Worm (Caenorhabditis elegans) whole organism, midembryonic: Measurements from ENCODE around the gene spt-5.

Source experiments
- T22C8.4 ChIP-seq: fragments of 200-800 bp; sonication (Bioruptor generic); IDR thresholded peaks from 2 replicates; pipeline ENCODE4 v1.3.6; 2022; ENCODE audit warnings: missing genetic modification characterization, missing compliant biosample characterization
- cog-1 ChIP-seq: sonication (generic microtip); optimal IDR thresholded peaks from 2 replicates; lab custom pipeline; 2016; ENCODE audit warnings: missing genetic modification characterization, missing compliant biosample characterization
- flt-1 ChIP-seq: fragments of 200-800 bp; sonication (Bioruptor generic); IDR thresholded peaks from 2 replicates; pipeline ENCODE4 v1.3.6; 2022; ENCODE audit warnings: missing genetic modification characterization, missing compliant biosample characterization
- klf-2 ChIP-seq: fragments of 200-800 bp; sonication (Bioruptor generic); conservative IDR thresholded peaks from 2 replicates; pipeline ENCODE4 v1.3.6; 2022; ENCODE audit warnings: missing genetic modification reagents, missing genetic modification characterization, missing compliant biosample characterization
- med-1 ChIP-seq: sonication (generic microtip); optimal IDR thresholded peaks from 2 replicates; lab custom pipeline; 2017; ENCODE audit warnings: missing genetic modification characterization, mild to moderate bottlenecking, missing compliant biosample characterization, antibody characterized with exemption, missing genetic modification reagents; ENCODE audit not compliant: insufficient read depth
- ref-1 ChIP-seq: fragments of 200-800 bp; sonication (Bioruptor generic); conservative IDR thresholded peaks from 2 replicates; pipeline ENCODE4 v1.3.6; 2022; ENCODE audit warnings: missing genetic modification reagents, missing genetic modification characterization, missing compliant biosample characterization
- tab-1 ChIP-seq: fragments of 200-800 bp; sonication (Bioruptor generic); IDR thresholded peaks from 2 replicates; pipeline ENCODE4 v1.3.6; 2022; ENCODE audit warnings: missing genetic modification characterization, missing compliant biosample characterization
- ztf-23 ChIP-seq: fragments of 200-800 bp; sonication (Bioruptor generic); IDR thresholded peaks from 2 replicates; pipeline ENCODE4 v1.3.6; 2022; ENCODE audit warnings: missing genetic modification reagents, missing genetic modification characterization, missing compliant biosample characterization
- ztf-29 ChIP-seq: fragments of 200-800 bp; sonication (Bioruptor generic); IDR thresholded peaks from 2 replicates; pipeline ENCODE4 v1.3.6; 2022; ENCODE audit warnings: missing genetic modification reagents, missing genetic modification characterization, missing compliant biosample characterization

The spt-5 gene

ce11 chrIV:12085120-12085519, 33.8 kb downstream of the spt-5 start, which contains the start of gene rbm-34:
Gene rbm-34, plus strand, starts transcription at chrIV:12085420.
- TF ChIP-seq ztf-29 (GFP tag; lab: Robert Waterston, UW) (no peak), klf-2 (GFP tag; lab: Robert Waterston, UW) (no peak), med-1 (no peak), flt-1 (GFP tag; lab: Robert Waterston, UW) (no peak), ref-1 (GFP tag; lab: Robert Waterston, UW) (no peak), T22C8.4 (GFP tag; lab: Robert Waterston, UW) (no peak), cog-1 (tag; lab: Kevin White, UChicago) (no peak), tab-1 (GFP tag; lab: Robert Waterston, UW) (no peak), ztf-23 (GFP tag; lab: Robert Waterston, UW) (no peak)

DNA sequence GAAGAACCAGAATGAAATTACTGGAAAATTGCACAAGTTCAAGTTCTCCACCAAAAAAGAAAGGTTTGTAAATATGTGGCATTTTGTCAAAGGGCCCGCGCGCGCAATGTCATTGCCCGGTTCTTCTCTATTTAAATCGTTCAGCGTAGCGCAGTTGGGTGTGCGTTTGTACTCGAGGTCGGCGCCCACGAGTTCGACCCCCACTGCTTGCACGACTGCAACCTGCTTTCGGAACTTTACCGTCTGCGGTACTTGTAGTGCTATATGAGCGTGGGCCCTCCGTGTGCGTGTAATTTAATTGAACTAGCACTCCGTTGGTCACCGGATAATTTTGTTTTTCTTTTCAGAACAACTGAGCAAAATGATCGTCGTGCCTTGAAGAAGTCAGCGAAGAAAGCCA, 35.2 kb downstream of the spt-5 start:
- TF ChIP-seq flt-1 (GFP tag; lab: Robert Waterston, UW) (peak; percentile 78), ztf-29 (GFP tag; lab: Robert Waterston, UW) (peak; percentile 67), klf-2 (GFP tag; lab: Robert Waterston, UW) (peak; percentile 15; the same call in 1 of the 2 replicates), ztf-23 (GFP tag; lab: Robert Waterston, UW) (peak; percentile 77), med-1 (peak; percentile 50), tab-1 (GFP tag; lab: Robert Waterston, UW) (peak; percentile 84), ref-1 (GFP tag; lab: Robert Waterston, UW) (peak; percentile 56; the same call in 1 of the 2 replicates), T22C8.4 (GFP tag; lab: Robert Waterston, UW) (peak; percentile 57; the same call in 1 of the 2 replicates), cog-1 (tag; lab: Kevin White, UChicago) (peak; percentile 37)

DNA sequence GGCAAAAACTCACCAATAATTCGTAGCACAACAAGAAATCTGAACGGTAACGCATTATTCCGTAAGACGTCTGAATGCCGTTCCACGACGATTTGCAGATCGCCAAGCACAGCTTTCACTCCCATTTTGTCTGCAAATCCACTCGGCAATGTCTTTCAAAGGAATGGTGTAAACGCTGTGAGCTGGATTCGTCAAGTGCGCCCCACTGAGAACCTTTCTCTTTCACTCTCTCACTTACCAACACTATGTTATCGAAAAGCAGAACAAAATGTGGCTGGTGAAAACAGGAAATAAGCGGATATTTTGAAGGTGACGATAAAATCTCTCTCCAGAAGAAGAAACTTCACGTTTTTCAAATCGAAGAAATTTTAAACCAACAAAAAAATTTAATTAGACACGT, 37.6 kb downstream of the spt-5 start:
- TF ChIP-seq med-1 (no peak), ref-1 (GFP tag; lab: Robert Waterston, UW) (no peak), flt-1 (GFP tag; lab: Robert Waterston, UW) (no peak), T22C8.4 (GFP tag; lab: Robert Waterston, UW) (no peak), ztf-29 (GFP tag; lab: Robert Waterston, UW) (no peak), ztf-23 (GFP tag; lab: Robert Waterston, UW) (no peak)

DNA sequence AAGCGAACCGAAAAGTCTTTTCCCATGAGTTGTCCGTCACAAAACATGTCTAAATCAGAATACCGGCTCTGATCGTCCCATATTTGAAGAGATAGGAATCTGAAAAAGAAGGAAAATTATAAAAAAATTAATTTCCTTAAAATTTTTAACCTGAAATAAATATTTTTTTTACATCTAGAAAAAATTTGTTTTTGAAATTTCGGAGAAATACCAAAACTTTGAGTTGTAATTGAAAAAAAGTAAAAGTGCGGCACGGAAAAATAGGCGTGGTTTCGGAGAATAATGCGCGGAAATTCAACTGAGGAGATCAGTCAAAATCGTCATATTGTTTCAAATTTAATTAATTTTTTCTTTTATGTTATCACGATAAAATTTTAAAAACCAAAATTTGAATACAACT, 38.3 kb downstream of the spt-5 start, which contains the start of gene F11A10.6:
Gene F11A10.6 (minus strand): TSS at position 101 of the 400 bp plus-strand sequence.
- no peak for TF ChIP-seq ztf-23 (GFP tag; lab: Robert Waterston, UW)
- TF ChIP-seq cog-1 (tag; lab: Kevin White, UChicago) = no peak
- TF ChIP-seq flt-1 (GFP tag; lab: Robert Waterston, UW) = no peak
- TF ChIP-seq ref-1 (GFP tag; lab: Robert Waterston, UW) = no peak
- no peak for TF ChIP-seq ztf-29 (GFP tag; lab: Robert Waterston, UW)
- TF ChIP-seq med-1 = no peak
- no peak for TF ChIP-seq klf-2 (GFP tag; lab: Robert Waterston, UW)
- no peak for TF ChIP-seq tab-1 (GFP tag; lab: Robert Waterston, UW)

- TF ChIP-seq ztf-29 (GFP tag; lab: Robert Waterston, UW) (no peak), tab-1 (GFP tag; lab: Robert Waterston, UW) (no peak), ref-1 (GFP tag; lab: Robert Waterston, UW) (no peak), T22C8.4 (GFP tag; lab: Robert Waterston, UW) (no peak), klf-2 (GFP tag; lab: Robert Waterston, UW) (no peak), ztf-23 (GFP tag; lab: Robert Waterston, UW) (no peak)
Observed at ce11 chrIV:12092113-12092512, 40.8 kb downstream of the spt-5 start, which contains the start of gene mig-32. Gene mig-32, minus strand, starts transcription at chrIV:12092213.

DNA sequence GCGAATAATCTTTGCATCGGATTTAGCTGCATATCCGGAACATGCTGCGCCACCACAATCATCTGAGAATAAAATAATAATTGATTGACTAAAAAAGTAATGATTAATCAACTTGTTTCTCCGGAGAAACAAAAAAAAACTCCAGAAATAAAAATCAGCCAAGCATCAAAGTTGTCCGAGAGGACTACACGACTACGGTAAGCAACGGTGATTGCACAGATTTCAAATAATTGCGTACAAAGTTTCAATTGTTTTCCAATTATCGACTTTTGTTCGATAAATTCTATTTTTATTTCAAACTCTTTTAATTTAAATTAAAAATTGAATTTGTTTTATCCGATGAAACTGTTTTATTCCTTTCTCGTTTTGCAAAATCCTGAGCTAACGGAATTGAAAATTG, 42.1 kb downstream of the spt-5 start, which contains the start of gene cpsf-4:
Gene cpsf-4 (minus strand): TSS at position 62 of the 400 bp plus-strand sequence.
- TF ChIP-seq tab-1 (GFP tag; lab: Robert Waterston, UW) = no peak
- no peak for TF ChIP-seq T22C8.4 (GFP tag; lab: Robert Waterston, UW)
- no peak for TF ChIP-seq cog-1 (tag; lab: Kevin White, UChicago)
- no peak for TF ChIP-seq ztf-23 (GFP tag; lab: Robert Waterston, UW)
- no peak for TF ChIP-seq ztf-29 (GFP tag; lab: Robert Waterston, UW)
- TF ChIP-seq klf-2 (GFP tag; lab: Robert Waterston, UW) = no peak
- TF ChIP-seq flt-1 (GFP tag; lab: Robert Waterston, UW) = no peak
- TF ChIP-seq med-1 = no peak
- no peak for TF ChIP-seq ref-1 (GFP tag; lab: Robert Waterston, UW)

DNA sequence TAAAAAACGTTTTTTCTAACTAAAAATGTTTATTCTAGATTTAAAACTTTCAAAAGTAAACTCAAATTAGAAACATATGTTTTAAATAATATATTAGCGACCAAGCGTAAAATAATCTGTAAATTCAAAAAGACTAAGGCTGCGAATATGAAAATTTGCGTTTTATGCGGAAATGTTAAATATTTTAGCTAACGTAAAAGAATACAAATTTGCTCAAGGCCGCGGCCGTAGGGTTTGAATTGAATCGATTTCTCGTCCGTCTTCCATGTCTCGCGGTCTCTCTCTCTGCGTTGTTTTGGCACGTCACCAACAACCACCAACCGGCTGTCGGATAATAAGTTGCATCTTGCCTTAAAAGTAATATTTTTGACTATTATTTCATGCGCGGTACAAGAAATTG, 42.5 kb downstream of the spt-5 start, which contains the start of gene F11A10.5:
Gene F11A10.5 (plus strand): TSS at position 301 of the 400 bp plus-strand sequence.
- TF ChIP-seq klf-2 (GFP tag; lab: Robert Waterston, UW) (no peak), cog-1 (tag; lab: Kevin White, UChicago) (no peak), ztf-23 (GFP tag; lab: Robert Waterston, UW) (no peak), ref-1 (GFP tag; lab: Robert Waterston, UW) (no peak), tab-1 (GFP tag; lab: Robert Waterston, UW) (no peak), ztf-29 (GFP tag; lab: Robert Waterston, UW) (no peak), T22C8.4 (GFP tag; lab: Robert Waterston, UW) (peak; percentile 55; the same call in 1 of the 2 replicates)

DNA sequence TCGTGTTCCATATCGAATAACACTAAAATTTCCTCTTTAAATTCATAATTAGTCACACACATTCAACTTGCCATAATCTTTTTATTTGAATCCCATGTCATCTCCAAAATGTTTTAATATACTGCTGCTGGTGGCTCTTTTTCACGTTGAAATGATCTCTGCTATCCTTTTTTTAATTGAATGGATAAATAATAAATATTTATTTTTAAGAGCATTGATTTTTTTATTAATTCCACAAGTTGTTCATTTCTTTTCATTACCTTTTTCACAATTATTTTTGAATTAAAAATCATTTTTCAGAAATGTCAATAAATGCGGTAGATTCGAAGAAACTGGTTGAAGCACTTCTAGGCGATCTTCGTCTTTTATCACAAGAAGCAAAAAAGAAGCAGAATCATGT, 45.2 kb downstream of the spt-5 start, which contains the start of gene mon-2:
Gene mon-2 (plus strand): TSS at position 301 of the 400 bp plus-strand sequence.
- TF ChIP-seq ztf-29 (GFP tag; lab: Robert Waterston, UW) (no peak), T22C8.4 (GFP tag; lab: Robert Waterston, UW) (no peak), ztf-23 (GFP tag; lab: Robert Waterston, UW) (no peak), cog-1 (tag; lab: Kevin White, UChicago) (no peak), tab-1 (GFP tag; lab: Robert Waterston, UW) (no peak)
